Fruit fly (Drosophila melanogaster) whole organism, larva: ENCODE results near the gene CG5984.

Source experiments
- noc ChIP-seq: fragments of 200-800 bp; sonication (Bioruptor generic); optimal IDR thresholded peaks from 3 replicates; lab custom pipeline; 2019; ENCODE audit warnings: missing biosample characterization, mild to moderate bottlenecking, missing genetic modification characterization, moderate library complexity

Gene CG5984

dm6 chr3R:27237980-27238379 lies 9.8 kb downstream of the CG5984 start:
- no peak for TF ChIP-seq noc (tag; lab: Kevin White, UChicago)

dm6 chr3R:27233398-27233797 lies 14.4 kb downstream of the CG5984 start, which contains the start of gene CG31068:
TSS of gene CG31068 (plus strand) at chr3R:27233698.
- no peak for TF ChIP-seq noc (tag; lab: Kevin White, UChicago)

- no peak for TF ChIP-seq noc (tag; lab: Kevin White, UChicago)
Observed at dm6 chr3R:27229368-27229767, 18.4 kb downstream of the CG5984 start, which contains the start of gene CG42814. TSS of gene CG42814 (minus strand) at chr3R:27229468.

dm6 chr3R:27228342-27228741 lies 19.4 kb downstream of the CG5984 start, which contains the start of gene CG42813:
TSS of gene CG42813 (minus strand) at chr3R:27228561.
- no peak for TF ChIP-seq noc (tag; lab: Kevin White, UChicago)

dm6 chr3R:27226080-27226648 lies 21.6 kb downstream of the CG5984 start:
- no peak for TF ChIP-seq noc (tag; lab: Kevin White, UChicago)

dm6 chr3R:27225490-27225889 lies 22.3 kb downstream of the CG5984 start:
- no peak for TF ChIP-seq noc (tag; lab: Kevin White, UChicago)

- TF ChIP-seq noc (tag; lab: Kevin White, UChicago) = no peak
Observed at dm6 chr3R:27224727-27225126, 23.1 kb downstream of the CG5984 start.

- TF ChIP-seq noc (tag; lab: Kevin White, UChicago) = no peak
Observed at dm6 chr3R:27223012-27223411, 24.8 kb downstream of the CG5984 start.

- TF ChIP-seq noc (tag; lab: Kevin White, UChicago) = no peak
Observed at dm6 chr3R:27222013-27222673, 25.6 kb downstream of the CG5984 start.

dm6 chr3R:27220829-27221463 lies 26.8 kb downstream of the CG5984 start:
- TF ChIP-seq noc (tag; lab: Kevin White, UChicago) = no peak

- no peak for TF ChIP-seq noc (tag; lab: Kevin White, UChicago)
Observed at dm6 chr3R:27218814-27219213, 29.0 kb downstream of the CG5984 start.

dm6 chr3R:27218288-27218687 lies 29.5 kb downstream of the CG5984 start:
- TF ChIP-seq noc (tag; lab: Kevin White, UChicago) = no peak

- TF ChIP-seq noc (tag; lab: Kevin White, UChicago) = no peak
Observed at dm6 chr3R:27217465-27218059, 30.2 kb downstream of the CG5984 start.

- no peak for TF ChIP-seq noc (tag; lab: Kevin White, UChicago)
Observed at dm6 chr3R:27214949-27215348, 32.8 kb downstream of the CG5984 start.

dm6 chr3R:27212979-27213580 lies 34.7 kb downstream of the CG5984 start:
- peak; percentile 24 for TF ChIP-seq noc (tag; lab: Kevin White, UChicago)
